ENCODE assay signal across 1 fruit fly cellular context in genomic region chrX:7692740-7693064, dm6.
A peak's percentile ranks its signal among the peaks of the same experiment; 100 is the strongest.
TF ChIP-seq lines count a peak whose summit lies in the region.

No protein-coding gene starts in this region.

TF ChIP-seq in whole organism, embryonic, 481 proteins besides CTCF, POLR2A, EP300 and RAD21 (continued from another document and continues in another):
- peak; percentile 89 for TF ChIP-seq dmrt99B (tag; optimal IDR thresholded peaks at IDR 0.05; lab: Kevin White, UChicago)
- no peak; the same call in 1 of the 2 replicates for TF ChIP-seq CG8765 (GFP tag; IDR thresholded peaks at IDR 0.05; lab: Robert Waterston, UW)
- TF ChIP-seq stwl (tag; optimal IDR thresholded peaks at IDR 0.05; lab: Kevin White, UChicago) = no peak
- TF ChIP-seq CG8089 (GFP tag; optimal IDR thresholded peaks at IDR 0.05; lab: Kevin White, UChicago) = peak; percentile 25
- peak; percentile 79 for TF ChIP-seq Dek (tag; optimal IDR thresholded peaks at IDR 0.05; lab: Kevin White, UChicago)
- peak; percentile 43 for TF ChIP-seq Hr3 (GFP tag; optimal IDR thresholded peaks at IDR 0.05; lab: Kevin White, UChicago)
- no peak for TF ChIP-seq trh (GFP tag; optimal IDR thresholded peaks at IDR 0.05; lab: Kevin White, UChicago)
- peak; percentile 19 for TF ChIP-seq nau (GFP tag; optimal IDR thresholded peaks at IDR 0.05; lab: Kevin White, UChicago)
- TF ChIP-seq CG3281 (GFP tag; optimal IDR thresholded peaks at IDR 0.05; lab: Kevin White, UChicago) = peak; percentile 76
- TF ChIP-seq CG7556 (GFP tag; optimal IDR thresholded peaks at IDR 0.05; lab: Kevin White, UChicago) = peak; percentile 44
- TF ChIP-seq CG10267 (tag; optimal IDR thresholded peaks at IDR 0.05; lab: Kevin White, UChicago) = peak; percentile 31
- peak; percentile 32 for TF ChIP-seq repo (GFP tag; optimal IDR thresholded peaks at IDR 0.05; lab: Kevin White, UChicago)
- TF ChIP-seq CG2889 (GFP tag; IDR thresholded peaks at IDR 0.05; lab: Robert Waterston, UW) = peak; percentile 61; the same call in 2 of the 3 replicates
- TF ChIP-seq CG31441 (GFP tag; IDR thresholded peaks at IDR 0.05; lab: Robert Waterston, UW) = no peak; the same call in 1 of the 2 replicates
- peak; percentile 68 for TF ChIP-seq CG10979 (tag; optimal IDR thresholded peaks at IDR 0.05; lab: Kevin White, UChicago)
- no peak for TF ChIP-seq hth (optimal IDR thresholded peaks at IDR 0.05; lab: Kevin White, UChicago)
- TF ChIP-seq BEAF-32 (GFP tag; optimal IDR thresholded peaks at IDR 0.05; lab: Kevin White, UChicago) = no peak
- TF ChIP-seq CHES-1-like (GFP tag; optimal IDR thresholded peaks at IDR 0.05; lab: Kevin White, UChicago) = peak; percentile 88
- TF ChIP-seq ab (GFP tag; optimal IDR thresholded peaks at IDR 0.05; lab: Kevin White, UChicago) = peak; percentile 1
- 0 out of 3 replicates have a peak, but pooled peaks have one; percentile 6 for TF ChIP-seq z (GFP tag; IDR thresholded peaks at IDR 0.05; lab: Robert Waterston, UW)
- no peak for TF ChIP-seq hkb (optimal IDR thresholded peaks at IDR 0.05; lab: Kevin White, UChicago)
- peak; percentile 86 for TF ChIP-seq hkb (GFP tag; IDR thresholded peaks at IDR 0.05; lab: Robert Waterston, UW)
- TF ChIP-seq CG2712 (tag; optimal IDR thresholded peaks at IDR 0.05; lab: Kevin White, UChicago) = peak; percentile 64
- TF ChIP-seq CG32767 (GFP tag; IDR thresholded peaks at IDR 0.05; lab: Robert Waterston, UW) = peak; percentile 75
- TF ChIP-seq pho (GFP tag; optimal IDR thresholded peaks at IDR 0.05; lab: Kevin White, UChicago) = peak; percentile 50
- TF ChIP-seq grau (tag; optimal IDR thresholded peaks at IDR 0.05; lab: Kevin White, UChicago) = peak; percentile 97
- TF ChIP-seq pnt (GFP tag; optimal IDR thresholded peaks at IDR 0.05; lab: Kevin White, UChicago) = peak; percentile 41
- TF ChIP-seq tup (GFP tag; optimal IDR thresholded peaks at IDR 0.05; lab: Kevin White, UChicago) = no peak
- peak; percentile 8 for TF ChIP-seq D19B (GFP tag; optimal IDR thresholded peaks at IDR 0.05; lab: Kevin White, UChicago)
- no peak for TF ChIP-seq nerfin-2 (GFP tag; IDR thresholded peaks at IDR 0.05; lab: Robert Waterston, UW; ENCODE audit: partially characterized antibody)
- 0 out of 3 replicates have a peak, but pooled peaks have one; percentile 21 for TF ChIP-seq CG34224 (GFP tag; IDR thresholded peaks at IDR 0.05; lab: Robert Waterston, UW; ENCODE audit: partially characterized antibody)
- TF ChIP-seq Bdp1 (GFP tag; optimal IDR thresholded peaks at IDR 0.05; lab: Kevin White, UChicago) = no peak
- TF ChIP-seq Deaf1 (tag; optimal IDR thresholded peaks at IDR 0.05; lab: Kevin White, UChicago) = peak; percentile 28
- peak; percentile 63 for TF ChIP-seq Antp (GFP tag; optimal IDR thresholded peaks at IDR 0.05; lab: Kevin White, UChicago)
- peak; percentile 24 for TF ChIP-seq Ssrp (tag; optimal IDR thresholded peaks at IDR 0.05; lab: Kevin White, UChicago)
- peak; percentile 80 for TF ChIP-seq Drgx (GFP tag; IDR thresholded peaks at IDR 0.05; lab: Robert Waterston, UW)
- TF ChIP-seq Dref (GFP tag; IDR thresholded peaks at IDR 0.05; lab: Robert Waterston, UW) = no peak
- peak; percentile 7 for TF ChIP-seq sug (tag; optimal IDR thresholded peaks at IDR 0.05; lab: Kevin White, UChicago)
- peak; percentile 40 for TF ChIP-seq ssp (GFP tag; IDR thresholded peaks at IDR 0.05; lab: Robert Waterston, UW)
- TF ChIP-seq CG11247 (GFP tag; IDR thresholded peaks at IDR 0.05; lab: Robert Waterston, UW) = peak; percentile 58
- TF ChIP-seq Sry-δ (GFP tag; optimal IDR thresholded peaks at IDR 0.05; lab: Kevin White, UChicago) = peak; percentile 19
- TF ChIP-seq Ets65A (GFP tag; lab: Kevin White, UChicago) = peak; percentile 91
- no peak for TF ChIP-seq cad (GFP tag; optimal IDR thresholded peaks at IDR 0.05; lab: Kevin White, UChicago)
- TF ChIP-seq Sox100B (GFP tag; optimal IDR thresholded peaks at IDR 0.05; lab: Kevin White, UChicago) = peak; percentile 41
- no peak for TF ChIP-seq ac (GFP tag; optimal IDR thresholded peaks at IDR 0.05; lab: Kevin White, UChicago)
- TF ChIP-seq lbe (GFP tag; optimal IDR thresholded peaks at IDR 0.05; lab: Kevin White, UChicago) = no peak
- no peak for TF ChIP-seq wek (GFP tag; optimal IDR thresholded peaks at IDR 0.05; lab: Kevin White, UChicago)
- TF ChIP-seq CG17359 (tag; optimal IDR thresholded peaks at IDR 0.05; lab: Kevin White, UChicago) = peak; percentile 72
- TF ChIP-seq Hr51 (GFP tag; optimal IDR thresholded peaks at IDR 0.05; lab: Kevin White, UChicago) = peak; percentile 5 to 76
- TF ChIP-seq Hsf (GFP tag; optimal IDR thresholded peaks at IDR 0.05; lab: Kevin White, UChicago) = peak; percentile 76
- TF ChIP-seq insv (GFP tag; optimal IDR thresholded peaks at IDR 0.05; lab: Kevin White, UChicago) = no peak
- no peak for TF ChIP-seq Scr (GFP tag; IDR thresholded peaks at IDR 0.05; lab: Robert Waterston, UW; ENCODE audit: partially characterized antibody)
- peak; percentile 73 for TF ChIP-seq CG10147 (GFP tag; optimal IDR thresholded peaks at IDR 0.05; lab: Kevin White, UChicago)
- peak; percentile 44; the same call in 1 of the 2 replicates for TF ChIP-seq cas (GFP tag; IDR thresholded peaks at IDR 0.05; lab: Robert Waterston, UW)
- no peak for TF ChIP-seq CG7745 (tag; optimal IDR thresholded peaks at IDR 0.05; lab: Kevin White, UChicago)
- TF ChIP-seq CG10431 (GFP tag; optimal IDR thresholded peaks at IDR 0.05; lab: Kevin White, UChicago) = no peak
- TF ChIP-seq tin (GFP tag; optimal IDR thresholded peaks at IDR 0.05; lab: Kevin White, UChicago) = peak; percentile 44
- peak; percentile 60 for TF ChIP-seq BtbVII (GFP tag; optimal IDR thresholded peaks at IDR 0.05; lab: Kevin White, UChicago)
- no peak for TF ChIP-seq Kr (GFP tag; optimal IDR thresholded peaks at IDR 0.05; lab: Kevin White, UChicago)
- no peak for TF ChIP-seq Usf (GFP tag; optimal IDR thresholded peaks at IDR 0.05; lab: Kevin White, UChicago)
- peak; percentile 48 for TF ChIP-seq CG4404 (GFP tag; IDR thresholded peaks at IDR 0.05; lab: Robert Waterston, UW)
- TF ChIP-seq Hey (tag; optimal IDR thresholded peaks at IDR 0.05; lab: Kevin White, UChicago) = no peak
- TF ChIP-seq onecut (GFP tag; IDR thresholded peaks at IDR 0.05; lab: Robert Waterston, UW) = peak; percentile 51
- no peak for TF ChIP-seq grn (GFP tag; optimal IDR thresholded peaks at IDR 0.05; lab: Kevin White, UChicago)
- TF ChIP-seq fd96Cb (tag; optimal IDR thresholded peaks at IDR 0.05; lab: Kevin White, UChicago) = peak; percentile 59
- peak; percentile 29; the same call in 1 of the 3 replicates for TF ChIP-seq CG7357 (GFP tag; IDR thresholded peaks at IDR 0.05; lab: Robert Waterston, UW)
- TF ChIP-seq slp2 (GFP tag; optimal IDR thresholded peaks at IDR 0.05; lab: Kevin White, UChicago) = peak; percentile 48
- no peak for TF ChIP-seq CG1024 (GFP tag; IDR thresholded peaks at IDR 0.05; lab: Robert Waterston, UW)
- no peak for TF ChIP-seq knrl (GFP tag; IDR thresholded peaks at IDR 0.05; lab: Robert Waterston, UW; ENCODE audit: partially characterized antibody)
- no peak for TF ChIP-seq CG6654 (GFP tag; optimal IDR thresholded peaks at IDR 0.05; lab: Kevin White, UChicago)
- TF ChIP-seq dm (GFP tag; optimal IDR thresholded peaks at IDR 0.05; lab: Kevin White, UChicago) = peak; percentile 26
- no peak for TF ChIP-seq gt (GFP tag; IDR thresholded peaks at IDR 0.05; lab: Robert Waterston, UW)
- 0 out of 3 replicates have a peak, but pooled peaks have one; percentile 28 for TF ChIP-seq C15 (GFP tag; IDR thresholded peaks at IDR 0.05; lab: Robert Waterston, UW)
- peak; percentile 34 for TF ChIP-seq CrebB (tag; optimal IDR thresholded peaks at IDR 0.05; lab: Kevin White, UChicago)
- no peak for TF ChIP-seq gfzf (GFP tag; optimal IDR thresholded peaks at IDR 0.05; lab: Kevin White, UChicago)
- no peak for TF ChIP-seq CkIIα-i1 (GFP tag; IDR thresholded peaks at IDR 0.05; lab: Robert Waterston, UW)
- no peak for TF ChIP-seq tna (GFP tag; IDR thresholded peaks at IDR 0.05; lab: Robert Waterston, UW; ENCODE audit: partially characterized antibody)
- peak; percentile 50 for TF ChIP-seq Nf-YA (GFP tag; IDR thresholded peaks at IDR 0.05; lab: Robert Waterston, UW)
- TF ChIP-seq lola (GFP tag; optimal IDR thresholded peaks at IDR 0.05; lab: Kevin White, UChicago) = peak in 1 of 3 experiments; percentile 17
- TF ChIP-seq CG14441 (GFP tag; IDR thresholded peaks at IDR 0.05; lab: Robert Waterston, UW) = peak; percentile 82
- TF ChIP-seq Med (GFP tag; lab: Kevin White, UChicago) = peak; percentile 95
- peak; percentile 88 for TF ChIP-seq slbo (GFP tag; IDR thresholded peaks at IDR 0.05; lab: Robert Waterston, UW)
- peak; percentile 79 for TF ChIP-seq CG12769 (tag; optimal IDR thresholded peaks at IDR 0.05; lab: Kevin White, UChicago)
- TF ChIP-seq CG2116 (GFP tag; optimal IDR thresholded peaks at IDR 0.05; lab: Kevin White, UChicago) = no peak
- no peak for TF ChIP-seq lov (optimal IDR thresholded peaks at IDR 0.05; lab: Kevin White, UChicago)
- TF ChIP-seq lov (GFP tag; IDR thresholded peaks at IDR 0.05; lab: Robert Waterston, UW) = 0 out of 3 replicates have a peak, but pooled peaks have one; percentile 64
- no peak for TF ChIP-seq CG7987 (GFP tag; optimal IDR thresholded peaks at IDR 0.05; lab: Kevin White, UChicago)
- TF ChIP-seq CG1529 (GFP tag; optimal IDR thresholded peaks at IDR 0.05; lab: Kevin White, UChicago) = peak; percentile 46
- peak; percentile 66 for TF ChIP-seq HHEX (GFP tag; optimal IDR thresholded peaks at IDR 0.05; lab: Kevin White, UChicago)
- TF ChIP-seq YL-1 (GFP tag; optimal IDR thresholded peaks at IDR 0.05; lab: Kevin White, UChicago) = no peak
- peak; percentile 38 to 65 for TF ChIP-seq Pdp1 (GFP tag; optimal IDR thresholded peaks at IDR 0.05; lab: Kevin White, UChicago)
- TF ChIP-seq CG12391 (tag; optimal IDR thresholded peaks at IDR 0.05; lab: Kevin White, UChicago) = peak; percentile 71
- no peak for TF ChIP-seq prd (optimal IDR thresholded peaks at IDR 0.05; lab: Kevin White, UChicago)
- TF ChIP-seq prd (GFP tag; IDR thresholded peaks at IDR 0.05; lab: Robert Waterston, UW) = peak; percentile 81
- TF ChIP-seq B-H2 (GFP tag; optimal IDR thresholded peaks at IDR 0.05; lab: Kevin White, UChicago) = peak; percentile 42
- TF ChIP-seq ttk (GFP tag; IDR thresholded peaks at IDR 0.05; lab: Robert Waterston, UW) = peak; percentile 55; the same call in 1 of the 2 replicates
- TF ChIP-seq NC2β (GFP tag; optimal IDR thresholded peaks at IDR 0.05; lab: Kevin White, UChicago) = no peak
- no peak for TF ChIP-seq CG42726 (GFP tag; IDR thresholded peaks at IDR 0.05; lab: Robert Waterston, UW; ENCODE audit: partially characterized antibody)
- no peak for TF ChIP-seq pita (GFP tag; optimal IDR thresholded peaks at IDR 0.05; lab: Kevin White, UChicago)
- peak; percentile 38 for TF ChIP-seq CG1233 (GFP tag; optimal IDR thresholded peaks at IDR 0.05; lab: Kevin White, UChicago)
- TF ChIP-seq CG12104 (GFP tag; optimal IDR thresholded peaks at IDR 0.05; lab: Kevin White, UChicago) = peak; percentile 3
- no peak for TF ChIP-seq CG13287 (GFP tag; IDR thresholded peaks at IDR 0.05; lab: Robert Waterston, UW; ENCODE audit: partially characterized antibody)
- TF ChIP-seq crp (GFP tag; optimal IDR thresholded peaks at IDR 0.05; lab: Kevin White, UChicago) = no peak
- peak; percentile 5 to 55 for TF ChIP-seq chif (GFP tag; optimal IDR thresholded peaks at IDR 0.05; lab: Kevin White, UChicago)
- peak; percentile 71 for TF ChIP-seq CG3847 (GFP tag; IDR thresholded peaks at IDR 0.05; lab: Robert Waterston, UW)
- peak; percentile 84 for TF ChIP-seq gce (GFP tag; IDR thresholded peaks at IDR 0.05; lab: Robert Waterston, UW)
- no peak for TF ChIP-seq hb (GFP tag; IDR thresholded peaks at IDR 0.05; lab: Robert Waterston, UW; ENCODE audit: partially characterized antibody)
- peak; percentile 80 for TF ChIP-seq Hmr (GFP tag; optimal IDR thresholded peaks at IDR 0.05; lab: Kevin White, UChicago)
- no peak for TF ChIP-seq zen2 (GFP tag; IDR thresholded peaks at IDR 0.05; lab: Robert Waterston, UW; ENCODE audit: partially characterized antibody)
- TF ChIP-seq dysf (GFP tag; IDR thresholded peaks at IDR 0.05; lab: Robert Waterston, UW) = peak; percentile 84
- TF ChIP-seq usp (GFP tag; optimal IDR thresholded peaks at IDR 0.05; lab: Kevin White, UChicago) = no peak
- peak; percentile 48 for TF ChIP-seq tap (tag; optimal IDR thresholded peaks at IDR 0.05; lab: Kevin White, UChicago)
- peak; percentile 3 for TF ChIP-seq NK7.1 (GFP tag; optimal IDR thresholded peaks at IDR 0.05; lab: Kevin White, UChicago)
- TF ChIP-seq CG2129 (GFP tag; IDR thresholded peaks at IDR 0.05; lab: Robert Waterston, UW; ENCODE audit: partially characterized antibody) = no peak
- TF ChIP-seq mam (GFP tag; optimal IDR thresholded peaks at IDR 0.05; lab: Kevin White, UChicago) = peak; percentile 73
- TF ChIP-seq CG1792 (GFP tag; optimal IDR thresholded peaks at IDR 0.05; lab: Kevin White, UChicago) = peak; percentile 44
- peak; percentile 72 for TF ChIP-seq Side (GFP tag; optimal IDR thresholded peaks at IDR 0.05; lab: Kevin White, UChicago)
- peak; percentile 41 for TF ChIP-seq crc (GFP tag; optimal IDR thresholded peaks at IDR 0.05; lab: Kevin White, UChicago)
- peak; percentile 79 for TF ChIP-seq ranshi (GFP tag; IDR thresholded peaks at IDR 0.05; lab: Robert Waterston, UW)
- 0 out of 3 replicates have a peak, but pooled peaks have one; percentile 29 for TF ChIP-seq Optix (GFP tag; IDR thresholded peaks at IDR 0.05; lab: Robert Waterston, UW)
- peak; percentile 25 for TF ChIP-seq CG13123 (GFP tag; optimal IDR thresholded peaks at IDR 0.05; lab: Kevin White, UChicago)
- peak; percentile 64 for TF ChIP-seq CG32772 (GFP tag; IDR thresholded peaks at IDR 0.05; lab: Robert Waterston, UW)
- TF ChIP-seq sens-2 (GFP tag; IDR thresholded peaks at IDR 0.05; lab: Robert Waterston, UW) = peak; percentile 53; the same call in 1 of the 2 replicates
- peak; percentile 46 for TF ChIP-seq CG4424 (GFP tag; optimal IDR thresholded peaks at IDR 0.05; lab: Kevin White, UChicago)
- TF ChIP-seq CG10543 (GFP tag; optimal IDR thresholded peaks at IDR 0.05; lab: Kevin White, UChicago) = no peak
- TF ChIP-seq Rx (GFP tag; IDR thresholded peaks at IDR 0.05; lab: Robert Waterston, UW) = peak; percentile 55
- TF ChIP-seq CG17568 (GFP tag; optimal IDR thresholded peaks at IDR 0.05; lab: Kevin White, UChicago) = peak; percentile 28
- peak; percentile 68 for TF ChIP-seq CG13894 (tag; optimal IDR thresholded peaks at IDR 0.05; lab: Kevin White, UChicago)
- TF ChIP-seq CG31224 (GFP tag; IDR thresholded peaks at IDR 0.05; lab: Robert Waterston, UW) = peak; percentile 59
- peak; percentile 71; the same call in 1 of the 3 replicates for TF ChIP-seq Dbx (GFP tag; IDR thresholded peaks at IDR 0.05; lab: Robert Waterston, UW)
- TF ChIP-seq Mad (GFP tag; optimal IDR thresholded peaks at IDR 0.05; lab: Kevin White, UChicago) = no peak
